Worm (Caenorhabditis elegans): ENCODE measurements around the gene srd-63.

- no peak for TF ChIP-seq snpc-4 (tag; optimal IDR thresholded peaks at IDR 0.05)
- no peak for TF ChIP-seq nhr-77 (tag; optimal IDR thresholded peaks at IDR 0.05)
- no peak for TF ChIP-seq nhr-10 (tag; optimal IDR thresholded peaks at IDR 0.05)
- no peak for TF ChIP-seq ztf-11 (tag; optimal IDR thresholded peaks at IDR 0.05)
- no peak for TF ChIP-seq daf-16 (GFP tag; optimal IDR thresholded peaks at IDR 0.05)
- no peak for TF ChIP-seq daf-16 (tag; optimal IDR thresholded peaks at IDR 0.05)
Measured at ce11 chrV:16374676-16375075, 19.0 kb downstream of the srd-63 start, which contains the start of gene srv-34.
